Fruit fly (Drosophila melanogaster) whole organism, adult: ENCODE measurements around the gene CG17982.
A peak's percentile ranks its signal among the peaks of the same experiment; 100 is the strongest.

Experiments used
- CG11617 ChIP-seq: fragments of 200-800 bp; sonication (Bioruptor generic); optimal IDR thresholded peaks from 2 replicates; lab custom pipeline; 2017; ENCODE audit warnings: mild to moderate bottlenecking, missing biosample characterization, missing genetic modification reagents, missing genetic modification characterization
- CG12768 ChIP-seq: fragments of 200-800 bp; sonication (Bioruptor generic); optimal IDR thresholded peaks from 2 replicates; lab custom pipeline; 2017; ENCODE audit warnings: missing biosample characterization, missing genetic modification characterization, mild to moderate bottlenecking, moderate library complexity, missing genetic modification reagents
- CG14711 ChIP-seq: fragments of 200-800 bp; sonication (Bioruptor generic); optimal IDR thresholded peaks from 2 replicates; lab custom pipeline; 2018; ENCODE audit warnings: missing biosample characterization, mild to moderate bottlenecking, missing genetic modification characterization, moderate library complexity
- CG1620 ChIP-seq: fragments of 200-800 bp; sonication (Bioruptor generic); optimal IDR thresholded peaks from 2 replicates; lab custom pipeline; 2016; ENCODE audit warnings: missing biosample characterization, missing genetic modification characterization
- CG33017 ChIP-seq: fragments of 200-800 bp; sonication (Bioruptor generic); optimal IDR thresholded peaks from 2 replicates; lab custom pipeline; 2018; ENCODE audit warnings: missing biosample characterization, mild to moderate bottlenecking, missing genetic modification characterization, moderate library complexity
- CG5204 ChIP-seq: fragments of 200-800 bp; sonication (Bioruptor generic); optimal IDR thresholded peaks from 2 replicates; lab custom pipeline; 2016; ENCODE audit warnings: missing biosample characterization, missing genetic modification characterization
- CG7045 ChIP-seq: fragments of 200-800 bp; sonication (Bioruptor generic); optimal IDR thresholded peaks from 2 replicates; lab custom pipeline; 2017; ENCODE audit warnings: missing biosample characterization, mild to moderate bottlenecking, missing genetic modification characterization
- CG7101 ChIP-seq: fragments of 200-800 bp; sonication (Bioruptor generic); optimal IDR thresholded peaks from 2 replicates; lab custom pipeline; 2018; ENCODE audit warnings: missing biosample characterization, mild to moderate bottlenecking, missing genetic modification characterization, moderate library complexity
- Clk ChIP-seq: fragments of 200-800 bp; sonication (Bioruptor generic); optimal IDR thresholded peaks from 2 replicates; lab custom pipeline; 2017; ENCODE audit warnings: missing biosample characterization, missing genetic modification characterization
- Crg-1 ChIP-seq: fragments of 200-800 bp; sonication (Bioruptor generic); optimal IDR thresholded peaks from 2 replicates; lab custom pipeline; 2016; ENCODE audit warnings: missing biosample characterization, missing genetic modification characterization
- Hr96 ChIP-seq: fragments of 200-800 bp; sonication (Bioruptor generic); optimal IDR thresholded peaks from 2 replicates; lab custom pipeline; 2016; ENCODE audit warnings: missing biosample characterization, missing genetic modification characterization
- Mnt ChIP-seq: fragments of 200-800 bp; sonication (Bioruptor generic); optimal IDR thresholded peaks from 2 replicates; lab custom pipeline; 2016; ENCODE audit warnings: missing biosample characterization, mild to moderate bottlenecking, missing genetic modification characterization
- bab1 ChIP-seq: fragments of 200-800 bp; sonication (Bioruptor generic); optimal IDR thresholded peaks from 3 replicates; lab custom pipeline; 2019; ENCODE audit warnings: missing biosample characterization, mild to moderate bottlenecking, missing genetic modification characterization, moderate library complexity
- cic ChIP-seq: fragments of 200-800 bp; sonication (Bioruptor generic); optimal IDR thresholded peaks from 2 replicates; lab custom pipeline; 2017; ENCODE audit warnings: missing biosample characterization, mild to moderate bottlenecking, missing genetic modification characterization, moderate library complexity
- cnc ChIP-seq, 2 experiments: fragments of >200 bp; optimal IDR thresholded peaks; 2 replicates each; lab custom pipeline; 2017
- kay ChIP-seq: fragments of 200-800 bp; sonication (Bioruptor generic); peaks from one replicate; lab custom pipeline; 2016; ENCODE audit warnings: missing biosample characterization, missing genetic modification characterization, borderline replicate concordance
- ovo ChIP-seq: fragments of 200-800 bp; sonication (Bioruptor generic); optimal IDR thresholded peaks from 2 replicates; lab custom pipeline; 2016; ENCODE audit warnings: missing biosample characterization, missing genetic modification characterization
- pad ChIP-seq: fragments of 200-800 bp; sonication (Bioruptor generic); optimal IDR thresholded peaks from 3 replicates; lab custom pipeline; 2017; ENCODE audit warnings: missing biosample characterization, missing genetic modification characterization, mild to moderate bottlenecking, moderate library complexity, missing genetic modification reagents
- tj ChIP-seq: fragments of 200-800 bp; sonication (Bioruptor generic); optimal IDR thresholded peaks from 3 replicates; lab custom pipeline; 2017; ENCODE audit warnings: missing biosample characterization, mild to moderate bottlenecking, missing genetic modification characterization, moderate library complexity
- toe ChIP-seq: fragments of 200-800 bp; sonication (Bioruptor generic); optimal IDR thresholded peaks from 2 replicates; lab custom pipeline; 2016; ENCODE audit warnings: missing biosample characterization, missing genetic modification characterization

CG17982 gene

dm6 chrX:8159754-8160153, 16.1 kb upstream of the CG17982 start, which contains the start of gene CG15337:
CG15337 (plus strand) TSS chrX:8160054.
- no peak for TF ChIP-seq tj
- TF ChIP-seq Mnt (GFP tag; lab: Kevin White, UChicago), result no peak
- TF ChIP-seq CG11617 (GFP tag; lab: Kevin White, UChicago), result no peak
- no peak for TF ChIP-seq CG7101 (tag; lab: Kevin White, UChicago)
- TF ChIP-seq CG12768 (GFP tag; lab: Kevin White, UChicago), result no peak
- no peak for TF ChIP-seq pad (GFP tag; lab: Kevin White, UChicago)
- no peak for TF ChIP-seq CG5204 (GFP tag; lab: Kevin White, UChicago)
- TF ChIP-seq cnc (optimal IDR thresholded peaks at IDR 0.05; lab: Kevin White, UChicago), result no peak
- no peak for TF ChIP-seq toe
- no peak for TF ChIP-seq CG1620 (GFP tag; lab: Kevin White, UChicago)
- no peak for TF ChIP-seq CG33017 (tag; lab: Kevin White, UChicago)
- no peak for TF ChIP-seq bab1
- TF ChIP-seq ovo (GFP tag; lab: Kevin White, UChicago), result no peak
- TF ChIP-seq Clk (GFP tag; lab: Kevin White, UChicago), result no peak
- no peak for TF ChIP-seq Crg-1
- no peak for TF ChIP-seq kay (GFP tag; lab: Kevin White, UChicago)
- no peak for TF ChIP-seq CG7045 (GFP tag; lab: Kevin White, UChicago)
- no peak for TF ChIP-seq CG14711
- no peak for TF ChIP-seq Hr96 (GFP tag; lab: Kevin White, UChicago)

dm6 chrX:8158942-8159472, 15.4 kb upstream of the CG17982 start:
- TF ChIP-seq CG14711 (no peak), Crg-1 (no peak)

dm6 chrX:8157294-8157693, 13.7 kb upstream of the CG17982 start, which contains the start of the genes Traf6 and GIIIspla2:
Traf6 (minus strand) TSS chrX:8157386.
GIIIspla2 (plus strand) TSS chrX:8157628.
- TF ChIP-seq bab1 (peak; percentile 78), CG14711 (peak; percentile 80), pad (GFP tag; lab: Kevin White, UChicago) (peak; percentile 81), cnc (optimal IDR thresholded peaks at IDR 0.05; lab: Kevin White, UChicago) (no peak), Hr96 (GFP tag; lab: Kevin White, UChicago) (no peak), Mnt (GFP tag; lab: Kevin White, UChicago) (peak; percentile 92), CG7101 (tag; lab: Kevin White, UChicago) (peak; percentile 90), CG1620 (GFP tag; lab: Kevin White, UChicago) (peak; percentile 87), toe (peak; percentile 73), CG7045 (GFP tag; lab: Kevin White, UChicago) (peak; percentile 74), CG5204 (GFP tag; lab: Kevin White, UChicago) (peak; percentile 76), cic (GFP tag; lab: Kevin White, UChicago) (peak; percentile 51), CG11617 (GFP tag; lab: Kevin White, UChicago) (peak; percentile 87), kay (GFP tag; lab: Kevin White, UChicago) (no peak), tj (peak; percentile 71), Crg-1 (peak; percentile 68), CG33017 (tag; lab: Kevin White, UChicago) (peak; percentile 76), ovo (GFP tag; lab: Kevin White, UChicago) (peak; percentile 81), CG12768 (GFP tag; lab: Kevin White, UChicago) (peak; percentile 66), Clk (GFP tag; lab: Kevin White, UChicago) (peak; percentile 54)

dm6 chrX:8152718-8153117, 9.1 kb upstream of the CG17982 start, which contains the start of gene CG18262:
CG18262 (plus strand) TSS chrX:8152948.
- TF ChIP-seq Crg-1, result peak; percentile 48
- TF ChIP-seq CG7101 (tag; lab: Kevin White, UChicago), result peak; percentile 45
- TF ChIP-seq pad (GFP tag; lab: Kevin White, UChicago), result peak; percentile 56
- no peak for TF ChIP-seq CG14711
- no peak for TF ChIP-seq cnc (optimal IDR thresholded peaks at IDR 0.05; lab: Kevin White, UChicago)
- TF ChIP-seq cic (GFP tag; lab: Kevin White, UChicago), result no peak
- TF ChIP-seq bab1, result peak; percentile 21
- no peak for TF ChIP-seq kay (GFP tag; lab: Kevin White, UChicago)
- TF ChIP-seq CG11617 (GFP tag; lab: Kevin White, UChicago), result no peak
- no peak for TF ChIP-seq CG7045 (GFP tag; lab: Kevin White, UChicago)
- TF ChIP-seq Mnt (GFP tag; lab: Kevin White, UChicago), result peak; percentile 25
- peak; percentile 54 for TF ChIP-seq CG1620 (GFP tag; lab: Kevin White, UChicago)
- peak; percentile 11 for TF ChIP-seq CG12768 (GFP tag; lab: Kevin White, UChicago)
- no peak for TF ChIP-seq Hr96 (GFP tag; lab: Kevin White, UChicago)
- no peak for TF ChIP-seq toe
- TF ChIP-seq CG33017 (tag; lab: Kevin White, UChicago), result no peak

dm6 chrX:8152077-8152476, 8.4 kb upstream of the CG17982 start, which contains the start of gene Gbeta5:
Gbeta5 (minus strand) TSS chrX:8152275.
- peak; percentile 64 for TF ChIP-seq ovo (GFP tag; lab: Kevin White, UChicago)
- TF ChIP-seq Crg-1, result no peak
- no peak for TF ChIP-seq CG7101 (tag; lab: Kevin White, UChicago)

- TF ChIP-seq tj, result no peak
- no peak for TF ChIP-seq CG33017 (tag; lab: Kevin White, UChicago)
- TF ChIP-seq CG5204 (GFP tag; lab: Kevin White, UChicago), result no peak
- TF ChIP-seq CG1620 (GFP tag; lab: Kevin White, UChicago), result no peak
- no peak for TF ChIP-seq CG7045 (GFP tag; lab: Kevin White, UChicago)
- TF ChIP-seq cnc (optimal IDR thresholded peaks at IDR 0.05; lab: Kevin White, UChicago), result no peak
- no peak for TF ChIP-seq Crg-1
- TF ChIP-seq CG7101 (tag; lab: Kevin White, UChicago), result no peak
- no peak for TF ChIP-seq toe
- TF ChIP-seq bab1, result no peak
- TF ChIP-seq ovo (GFP tag; lab: Kevin White, UChicago), result no peak
- TF ChIP-seq pad (GFP tag; lab: Kevin White, UChicago), result no peak
- no peak for TF ChIP-seq cic (GFP tag; lab: Kevin White, UChicago)
- TF ChIP-seq CG11617 (GFP tag; lab: Kevin White, UChicago), result no peak
Measured at dm6 chrX:8148556-8148955, 4.9 kb upstream of the CG17982 start, which contains the start of gene CG10959. CG10959 (plus strand) TSS chrX:8148783.
